Worm (Caenorhabditis elegans): ENCODE measurements around the gene F49C5.9.

DNA sequence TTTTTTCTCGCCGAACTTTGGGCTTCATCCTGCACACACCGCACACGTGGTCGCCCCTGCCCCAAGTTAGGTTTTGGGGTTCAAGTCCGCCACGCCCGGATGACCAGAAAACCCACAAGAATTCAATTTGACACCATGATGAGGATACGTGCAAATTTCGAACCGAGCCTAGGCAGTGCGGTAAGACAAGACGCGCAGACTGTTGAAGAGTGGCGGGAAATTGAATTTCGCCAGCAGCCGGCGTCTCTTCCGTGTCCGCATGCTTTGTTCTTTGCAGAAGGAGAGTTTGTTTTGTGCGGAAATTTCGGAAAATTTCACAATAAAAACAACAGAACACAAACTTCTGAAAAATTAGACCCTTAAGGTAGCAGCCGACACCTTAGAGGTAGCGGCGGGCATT lies 44.5 kb downstream of the F49C5.9 start:
- TF ChIP-seq unc-55 (GFP tag; optimal IDR thresholded peaks at IDR 0.05) = no peak
- no peak for TF ChIP-seq mdl-1 (tag; optimal IDR thresholded peaks at IDR 0.05)
- no peak for TF ChIP-seq unc-62 (GFP tag; optimal IDR thresholded peaks at IDR 0.05)
- no peak for TF ChIP-seq snpc-4 (tag; optimal IDR thresholded peaks at IDR 0.05)
- TF ChIP-seq lsy-2 (tag; optimal IDR thresholded peaks at IDR 0.05) = no peak
- no peak for TF ChIP-seq skn-1 (tag; optimal IDR thresholded peaks at IDR 0.05)
- no peak for TF ChIP-seq nhr-11 (tag; optimal IDR thresholded peaks at IDR 0.05)
- no peak for TF ChIP-seq unc-39 (tag; optimal IDR thresholded peaks at IDR 0.05)
- no peak for TF ChIP-seq ZK546.5 (tag; optimal IDR thresholded peaks at IDR 0.05)
- TF ChIP-seq ztf-4 (tag; optimal IDR thresholded peaks at IDR 0.05) = no peak
- no peak for TF ChIP-seq nhr-25 (tag; optimal IDR thresholded peaks at IDR 0.05)
